Fruit fly (Drosophila melanogaster): ENCODE results near the gene asun.

dm6 chr3R:16266712-16267111 lies 2.6 kb downstream of the asun start, which contains the start of gene Mst89B:
- TF ChIP-seq Eip75B (GFP tag; optimal IDR thresholded peaks at IDR 0.05) = no peak
- no peak for TF ChIP-seq CG11294 (GFP tag; IDR thresholded peaks at IDR 0.05)
- TF ChIP-seq CG3919 (GFP tag; optimal IDR thresholded peaks at IDR 0.05) = no peak
- TF ChIP-seq topi (GFP tag; optimal IDR thresholded peaks at IDR 0.05) = no peak
- no peak for TF ChIP-seq CG16779 (tag; optimal IDR thresholded peaks at IDR 0.05)
- no peak for TF ChIP-seq CG6163 (GFP tag; IDR thresholded peaks at IDR 0.05)
- no peak for TF ChIP-seq acj6 (GFP tag; optimal IDR thresholded peaks at IDR 0.05)
- TF ChIP-seq salr (GFP tag; optimal IDR thresholded peaks at IDR 0.05) = no peak
- TF ChIP-seq CG32006 (GFP tag; optimal IDR thresholded peaks at IDR 0.05) = no peak
- no peak for TF ChIP-seq Eip78C (GFP tag)
